Worm (Caenorhabditis elegans) whole organism, late embryonic: ENCODE data around the gene T09D3.9.

Experiments used
- ceh-14 ChIP-seq: sonication (generic microtip); optimal IDR thresholded peaks from 2 replicates; lab custom pipeline; 2016; ENCODE audit warnings: missing genotype, missing genetic modification characterization, missing compliant biosample characterization
- ceh-6 ChIP-seq: fragments of 200-800 bp; sonication (Bioruptor generic); optimal IDR thresholded peaks from 2 replicates; lab custom pipeline; 2018; ENCODE audit warnings: mild to moderate bottlenecking, missing genetic modification characterization, missing compliant biosample characterization
- hlh-15 ChIP-seq: sonication (generic microtip); optimal IDR thresholded peaks from 2 replicates; lab custom pipeline; 2016; ENCODE audit warnings: missing genetic modification characterization, missing compliant biosample characterization
- madf-2 ChIP-seq: sonication (generic microtip); optimal IDR thresholded peaks from 2 replicates; lab custom pipeline; 2017; ENCODE audit warnings: missing genetic modification characterization, missing compliant biosample characterization
- nhr-11 ChIP-seq: fragments of 150-350 bp; optimal IDR thresholded peaks from 2 replicates; lab custom pipeline; 2014; ENCODE audit warnings: missing biosample characterization, missing genetic modification characterization
- odd-2 ChIP-seq: sonication (generic microtip); optimal IDR thresholded peaks from 2 replicates; lab custom pipeline; 2017; ENCODE audit warnings: antibody characterized with exemption, mild to moderate bottlenecking, missing genetic modification characterization, missing compliant biosample characterization
- pat-9 ChIP-seq: fragments of 200-800 bp; sonication (Bioruptor generic); optimal IDR thresholded peaks from 2 replicates; lab custom pipeline; 2018; ENCODE audit warnings: mild to moderate bottlenecking, missing genetic modification characterization, moderate library complexity, missing compliant biosample characterization
- pax-1 ChIP-seq: fragments of 150-350 bp; optimal IDR thresholded peaks from 2 replicates; lab custom pipeline; 2014; ENCODE audit warnings: missing biosample characterization, missing genetic modification characterization
- pha-4 ChIP-seq: fragments of 150-350 bp; optimal IDR thresholded peaks from 2 replicates; lab custom pipeline; 2018; ENCODE audit warnings: missing biosample characterization, missing genetic modification reagents, missing genetic modification characterization
- pqm-1 ChIP-seq: sonication (generic microtip); optimal IDR thresholded peaks from 2 replicates; lab custom pipeline; 2016; ENCODE audit warnings: missing genetic modification characterization, missing compliant biosample characterization
- sox-2 ChIP-seq: fragments of 200-800 bp; sonication (Bioruptor generic); IDR thresholded peaks from 2 replicates; pipeline ENCODE4 v1.3.6; 2022; ENCODE audit warnings: missing genetic modification reagents, missing genetic modification characterization, missing compliant biosample characterization
- unc-86 ChIP-seq: sonication (generic microtip); optimal IDR thresholded peaks from 2 replicates; lab custom pipeline; 2016; ENCODE audit warnings: missing genetic modification characterization, missing compliant biosample characterization

DNA sequence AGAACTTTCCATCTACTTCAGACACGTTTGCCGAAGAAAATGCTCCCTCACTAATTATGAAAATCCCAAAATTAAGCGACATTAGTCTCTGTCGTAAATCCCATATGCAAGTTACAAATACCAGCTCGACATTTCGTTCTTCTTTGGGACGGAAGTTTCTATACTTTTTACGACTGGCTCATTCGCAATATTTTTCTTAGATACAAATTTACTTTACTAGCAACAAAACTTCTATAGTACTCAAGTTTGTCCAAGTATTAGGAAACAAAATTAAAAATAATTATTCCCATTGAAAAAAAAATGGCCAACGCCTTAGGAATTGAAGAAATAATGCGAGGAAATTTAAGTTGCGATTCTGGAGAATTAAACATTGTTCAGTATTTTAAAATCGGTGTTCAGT is 37.7 kb downstream of the T09D3.9 start, which contains the start of gene srg-26:
- TF ChIP-seq madf-2 (tag; lab: Kevin White, UChicago) (no peak), ceh-14 (tag; lab: Kevin White, UChicago) (no peak), pat-9 (no peak), unc-86 (tag; lab: Kevin White, UChicago) (no peak), pha-4 (no peak), sox-2 (GFP tag; lab: Robert Waterston, UW) (no peak), odd-2 (tag; lab: Kevin White, UChicago) (no peak), nhr-11 (tag; lab: Kevin White, UChicago) (no peak), pax-1 (no peak), pqm-1 (tag; lab: Kevin White, UChicago) (no peak), ceh-6 (GFP tag; lab: Kevin White, UChicago) (no peak), hlh-15 (no peak)
